Fruit fly (Drosophila melanogaster) whole organism, embryonic: Measurements from ENCODE around the gene CG13385.
A peak's percentile ranks its signal among the peaks of the same experiment; 100 is the strongest.

ENCODE experiments used
- CG10959 ChIP-seq: fragments of 200-800 bp; sonication (Bioruptor generic); IDR thresholded peaks from 2 replicates; pipeline ENCODE4 v1.3.6; 2022; ENCODE audit warnings: missing biosample characterization, missing genetic modification characterization
- CG12104 ChIP-seq: fragments of 200-800 bp; sonication (Bioruptor generic); optimal IDR thresholded peaks from 3 replicates; lab custom pipeline; 2016; ENCODE audit warnings: missing biosample characterization, missing genetic modification characterization
- CG14710 ChIP-seq: fragments of 200-800 bp; sonication (Bioruptor generic); optimal IDR thresholded peaks from 3 replicates; lab custom pipeline; 2019; ENCODE audit warnings: missing biosample characterization, mild to moderate bottlenecking, missing genetic modification characterization, moderate library complexity
- CG17186 ChIP-seq: fragments of 200-800 bp; sonication (Bioruptor generic); optimal IDR thresholded peaks from 3 replicates; lab custom pipeline; 2017; ENCODE audit warnings: missing biosample characterization, missing genetic modification reagents, missing genetic modification characterization
- CG17359 ChIP-seq: fragments of 200-800 bp; sonication (Bioruptor generic); optimal IDR thresholded peaks from 3 replicates; lab custom pipeline; 2018; ENCODE audit warnings: missing biosample characterization, mild to moderate bottlenecking, missing genetic modification characterization, moderate library complexity
- CG18619 ChIP-seq: fragments of 200-800 bp; sonication (Bioruptor generic); optimal IDR thresholded peaks from 3 replicates; lab custom pipeline; 2017; ENCODE audit warnings: missing biosample characterization, mild to moderate bottlenecking, missing genetic modification characterization
- CG2712 ChIP-seq: fragments of 200-800 bp; optimal IDR thresholded peaks from 3 replicates; lab custom pipeline; 2019; ENCODE audit warnings: missing biosample characterization, mild to moderate bottlenecking, missing genetic modification characterization, moderate library complexity
- CG34224 ChIP-seq: fragments of 200-800 bp; sonication (Bioruptor generic); IDR thresholded peaks from 3 replicates; pipeline ENCODE4 v1.3.6; 2022; ENCODE audit warnings: missing biosample characterization, missing genetic modification characterization; ENCODE audit not compliant: partially characterized antibody
- CG3995 ChIP-seq: fragments of 200-800 bp; sonication (Bioruptor generic); optimal IDR thresholded peaks from 3 replicates; lab custom pipeline; 2016; ENCODE audit warnings: missing biosample characterization, missing genetic modification characterization
- CG4617 ChIP-seq: fragments of 200-800 bp; sonication (Bioruptor generic); optimal IDR thresholded peaks from 3 replicates; lab custom pipeline; 2016; ENCODE audit warnings: missing biosample characterization, missing genetic modification characterization, borderline replicate concordance
- CG4730 ChIP-seq: fragments of 200-800 bp; sonication (Bioruptor generic); IDR thresholded peaks from 2 replicates; pipeline ENCODE4 v1.3.6; 2022; ENCODE audit warnings: missing biosample characterization, missing genetic modification characterization
- CG6175 ChIP-seq: fragments of 200-800 bp; sonication (Bioruptor generic); IDR thresholded peaks from 3 replicates; pipeline ENCODE4 v1.3.6; 2022; ENCODE audit warnings: missing biosample characterization, missing genetic modification characterization
- CG6272 ChIP-seq: fragments of 200-800 bp; sonication (Bioruptor generic); IDR thresholded peaks from 2 replicates; pipeline ENCODE4 v1.3.6; 2022; ENCODE audit warnings: missing biosample characterization, missing genetic modification characterization
- CG6791 ChIP-seq: fragments of 200-800 bp; sonication (Bioruptor generic); IDR thresholded peaks from 3 replicates; pipeline ENCODE4 v1.3.6; 2022; ENCODE audit warnings: missing biosample characterization, missing genetic modification characterization; ENCODE audit not compliant: partially characterized antibody
- CG6813 ChIP-seq: fragments of 200-800 bp; sonication (Bioruptor generic); optimal IDR thresholded peaks from 2 replicates; lab custom pipeline; 2017; ENCODE audit warnings: missing biosample characterization, missing genetic modification characterization, mild to moderate bottlenecking, moderate library complexity, missing genetic modification reagents
- CG7271 ChIP-seq: fragments of 200-800 bp; sonication (Bioruptor generic); optimal IDR thresholded peaks from 2 replicates; lab custom pipeline; 2018; ENCODE audit warnings: missing biosample characterization, mild to moderate bottlenecking, missing genetic modification characterization, moderate library complexity
- CG7839 ChIP-seq: fragments of 200-800 bp; sonication (Bioruptor generic); optimal IDR thresholded peaks from 3 replicates; lab custom pipeline; 2018; ENCODE audit warnings: missing biosample characterization, mild to moderate bottlenecking, missing genetic modification characterization, moderate library complexity
- CG7987 ChIP-seq: fragments of 200-800 bp; sonication (Bioruptor generic); optimal IDR thresholded peaks from 2 replicates; lab custom pipeline; 2018; ENCODE audit warnings: missing biosample characterization, mild to moderate bottlenecking, missing genetic modification characterization, moderate library complexity
- CG8388 ChIP-seq: fragments of 200-800 bp; sonication (Bioruptor generic); optimal IDR thresholded peaks from 2 replicates; lab custom pipeline; 2019; ENCODE audit warnings: missing biosample characterization, mild to moderate bottlenecking, missing genetic modification characterization, moderate library complexity
- CG9215 ChIP-seq: fragments of 200-800 bp; sonication (Bioruptor generic); IDR thresholded peaks from 2 replicates; pipeline ENCODE4 v1.3.6; 2022; ENCODE audit warnings: missing biosample characterization, missing genetic modification characterization
- CG9609 ChIP-seq: fragments of 200-800 bp; sonication (Bioruptor generic); optimal IDR thresholded peaks from 3 replicates; lab custom pipeline; 2016; ENCODE audit warnings: missing biosample characterization, missing genetic modification characterization
- CG9876 ChIP-seq: fragments of 200-800 bp; sonication (Bioruptor generic); optimal IDR thresholded peaks from 2 replicates; lab custom pipeline; 2016; ENCODE audit warnings: missing biosample characterization, missing genetic modification characterization
- CoRest ChIP-seq: fragments of 200-800 bp; sonication (Bioruptor generic); optimal IDR thresholded peaks from 3 replicates; lab custom pipeline; 2018; ENCODE audit warnings: missing biosample characterization, mild to moderate bottlenecking, missing genetic modification characterization, moderate library complexity
- Deaf1 ChIP-seq: fragments of 200-800 bp; optimal IDR thresholded peaks from 3 replicates; lab custom pipeline; 2019; ENCODE audit warnings: missing biosample characterization, mild to moderate bottlenecking, missing genetic modification characterization, moderate library complexity
- Doc2 ChIP-seq: fragments of 200-800 bp; sonication (Bioruptor generic); IDR thresholded peaks from 2 replicates; pipeline ENCODE4 v1.3.6; 2022; ENCODE audit warnings: missing biosample characterization, missing genetic modification characterization
- GATAe ChIP-seq: fragments of 200-800 bp; sonication (Bioruptor generic); conservative IDR thresholded peaks from 2 replicates; pipeline ENCODE4 v1.3.6; 2022; ENCODE audit warnings: missing biosample characterization, missing genetic modification characterization
- Hmr ChIP-seq: fragments of 200-800 bp; sonication (Bioruptor generic); optimal IDR thresholded peaks from 3 replicates; lab custom pipeline; 2017; ENCODE audit warnings: mild to moderate bottlenecking, missing biosample characterization, missing genetic modification reagents, missing genetic modification characterization
- Hmx ChIP-seq: fragments of 200-800 bp; sonication (Bioruptor generic); optimal IDR thresholded peaks from 2 replicates; lab custom pipeline; 2016; ENCODE audit warnings: missing biosample characterization, missing genetic modification characterization
- Myb ChIP-seq: fragments of 200-800 bp; sonication (Bioruptor generic); optimal IDR thresholded peaks from 2 replicates; lab custom pipeline; 2016; ENCODE audit warnings: missing biosample characterization, missing genetic modification characterization
- Opbp ChIP-seq: fragments of 200-800 bp; sonication (Bioruptor generic); IDR thresholded peaks from 3 replicates; pipeline ENCODE4 v1.3.6; 2022; ENCODE audit warnings: missing biosample characterization, missing genetic modification characterization; ENCODE audit not compliant: partially characterized antibody
- Poxn ChIP-seq: fragments of 200-800 bp; sonication (Bioruptor generic); IDR thresholded peaks from 2 replicates; pipeline ENCODE4 v1.3.6; 2022; ENCODE audit warnings: missing biosample characterization, missing genetic modification characterization
- Sry-β ChIP-seq: fragments of 200-800 bp; sonication (Bioruptor generic); optimal IDR thresholded peaks from 2 replicates; lab custom pipeline; 2018; ENCODE audit warnings: missing biosample characterization, mild to moderate bottlenecking, missing genetic modification characterization, moderate library complexity
- Stat92E ChIP-seq, 3 experiments: fragments of >200 bp in 2 of 3; fragments of 200-800 bp in 1 of 3; sonication (Bioruptor generic) in 1 of 3; optimal IDR thresholded peaks; 2 replicates each; lab custom pipeline; 2017 to 2019; ENCODE audit warnings: missing biosample characterization in 3 of 3, missing genetic modification characterization in 3 of 3, mild to moderate bottlenecking in 1 of 3, moderate library complexity in 1 of 3
- Tbp ChIP-seq: fragments of >200 bp; optimal IDR thresholded peaks from 2 replicates; lab custom pipeline; 2018; ENCODE audit warnings: missing biosample characterization, missing genetic modification characterization
- amos ChIP-seq: fragments of 200-800 bp; sonication (Bioruptor generic); IDR thresholded peaks from 2 replicates; pipeline ENCODE4 v1.3.6; 2022; ENCODE audit warnings: missing biosample characterization, missing genetic modification characterization; ENCODE audit not compliant: partially characterized antibody
- az2 ChIP-seq: fragments of 200-800 bp; sonication (Bioruptor generic); optimal IDR thresholded peaks from 3 replicates; lab custom pipeline; 2016; ENCODE audit warnings: missing biosample characterization, missing genetic modification characterization
- btn ChIP-seq: fragments of 200-800 bp; sonication (Bioruptor generic); optimal IDR thresholded peaks from 2 replicates; lab custom pipeline; 2016; ENCODE audit warnings: missing biosample characterization, missing genetic modification characterization
- cwo ChIP-seq: fragments of 200-800 bp; sonication (Bioruptor generic); optimal IDR thresholded peaks from 3 replicates; lab custom pipeline; 2017; ENCODE audit warnings: missing biosample characterization, missing genetic modification characterization, mild to moderate bottlenecking, moderate library complexity, missing genetic modification reagents
- dpn ChIP-seq, 2 experiments: fragments of 200-800 bp; sonication (Bioruptor generic); optimal IDR thresholded peaks; 3 replicates each; lab custom pipeline; 2016; ENCODE audit warnings: missing biosample characterization in 2 of 2, missing genetic modification characterization in 2 of 2
- p53 ChIP-seq: fragments of 200-800 bp; sonication (Bioruptor generic); optimal IDR thresholded peaks from 2 replicates; lab custom pipeline; 2016; ENCODE audit warnings: missing biosample characterization, missing genetic modification characterization
- phol ChIP-seq: fragments of 200-800 bp; sonication (Bioruptor generic); optimal IDR thresholded peaks from 3 replicates; lab custom pipeline; 2018; ENCODE audit warnings: missing biosample characterization, mild to moderate bottlenecking, missing genetic modification characterization, moderate library complexity
- prd ChIP-seq, 3 experiments: fragments of >200 bp in 2 of 3; fragments of 200-800 bp in 1 of 3; sonication (Bioruptor generic) in 1 of 3; optimal IDR thresholded peaks in 2 of 3; IDR thresholded peaks in 1 of 3; 2 replicates in 2 of 3; 3 replicates in 1 of 3; pipeline versions ENCODE4 v1.3.6 to Lab custom; 2017 to 2022; ENCODE audit warnings: missing biosample characterization in 1 of 3, missing genetic modification characterization in 1 of 3
- repo ChIP-seq: fragments of 200-800 bp; sonication (Bioruptor generic); optimal IDR thresholded peaks from 2 replicates; lab custom pipeline; 2016; ENCODE audit warnings: missing biosample characterization, missing genetic modification characterization
- rib ChIP-seq: fragments of 200-800 bp; sonication (Bioruptor generic); IDR thresholded peaks from 2 replicates; pipeline ENCODE4 v1.3.6; 2022; ENCODE audit warnings: missing biosample characterization, missing genetic modification characterization
- sc ChIP-seq, 3 experiments: fragments of >200 bp in 2 of 3; fragments of 200-800 bp in 1 of 3; sonication (Bioruptor generic) in 1 of 3; optimal IDR thresholded peaks; 2 replicates in 2 of 3; 3 replicates in 1 of 3; lab custom pipeline; 2017; ENCODE audit warnings: mild to moderate bottlenecking in 1 of 3, missing biosample characterization in 1 of 3, missing genetic modification characterization in 1 of 3, missing genetic modification reagents in 1 of 3
- slp2 ChIP-seq: fragments of 200-800 bp; sonication (Bioruptor generic); optimal IDR thresholded peaks from 2 replicates; lab custom pipeline; 2016; ENCODE audit warnings: missing biosample characterization, missing genetic modification characterization
- sob ChIP-seq: fragments of 200-800 bp; sonication (Bioruptor generic); IDR thresholded peaks from 2 replicates; pipeline ENCODE4 v1.3.6; 2022; ENCODE audit warnings: missing biosample characterization, missing genetic modification characterization
- sr ChIP-seq: fragments of 200-800 bp; sonication (Bioruptor generic); IDR thresholded peaks from 3 replicates; pipeline ENCODE4 v1.3.6; 2022; ENCODE audit warnings: missing biosample characterization, missing genetic modification characterization
- tio ChIP-seq: fragments of 200-800 bp; sonication (Bioruptor generic); optimal IDR thresholded peaks from 2 replicates; lab custom pipeline; 2017; ENCODE audit warnings: missing biosample characterization, missing genetic modification characterization, inconsistent platforms

CG13385 gene

DNA sequence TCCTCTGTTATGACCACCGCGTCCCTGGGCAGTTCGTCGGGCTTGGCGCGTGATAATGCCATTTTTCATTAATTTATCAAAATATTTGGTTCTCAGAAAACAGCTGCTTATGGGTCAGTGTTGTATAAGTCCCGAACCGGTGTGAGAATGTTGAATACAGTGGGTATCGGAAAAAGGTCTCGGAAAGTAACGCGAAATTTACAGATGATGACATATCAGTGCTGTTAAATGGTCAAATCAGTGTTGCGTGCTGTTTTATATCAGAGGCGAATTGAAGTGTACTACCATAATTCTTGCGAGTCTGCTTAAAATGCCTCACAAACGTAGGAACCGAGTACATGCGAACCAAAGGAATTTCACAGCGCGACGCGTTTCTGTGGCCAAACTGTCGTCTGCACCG is 13.8 kb upstream of the CG13385 start, which contains the start of the genes CG13392 and Rcd4 (continued):
- peak; percentile 77 for TF ChIP-seq Myb (GFP tag; lab: Kevin White, UChicago)
- TF ChIP-seq CG4617 (GFP tag; lab: Kevin White, UChicago): peak; percentile 84
- peak; percentile 36 for TF ChIP-seq CG7839 (tag; lab: Kevin White, UChicago)
- 0 out of 2 replicates have a peak, but pooled peaks have one; percentile 28 for TF ChIP-seq CG4730 (GFP tag; lab: Robert Waterston, UW)
- peak; percentile 46 for TF ChIP-seq CG2712 (tag; lab: Kevin White, UChicago)
- peak; percentile 60 for TF ChIP-seq CG17186 (GFP tag; lab: Kevin White, UChicago)
- peak; percentile 70 to 82 for TF ChIP-seq dpn (GFP tag; optimal IDR thresholded peaks at IDR 0.05; lab: Kevin White, UChicago)
- peak; percentile 67 for TF ChIP-seq amos (GFP tag; lab: Robert Waterston, UW)
- TF ChIP-seq CG14710: peak; percentile 66
- no peak for TF ChIP-seq cwo
- peak; percentile 77; the same call in 2 of the 3 replicates for TF ChIP-seq Opbp (GFP tag; lab: Robert Waterston, UW)
- peak; percentile 78 for TF ChIP-seq Hmr (GFP tag; lab: Kevin White, UChicago)
- no peak for TF ChIP-seq Doc2 (GFP tag; lab: Robert Waterston, UW)
- peak; percentile 7 for TF ChIP-seq phol
- no peak for TF ChIP-seq CG6272 (GFP tag; lab: Robert Waterston, UW)
- TF ChIP-seq repo (GFP tag; lab: Kevin White, UChicago): peak; percentile 62
- TF ChIP-seq rib (GFP tag; lab: Robert Waterston, UW): peak; percentile 76
- TF ChIP-seq GATAe: no peak
- TF ChIP-seq CoRest (tag; lab: Kevin White, UChicago): peak; percentile 55
- no peak for TF ChIP-seq Hmx
- peak; percentile 70 for TF ChIP-seq CG7271 (tag; lab: Kevin White, UChicago)
- no peak for TF ChIP-seq prd (optimal IDR thresholded peaks at IDR 0.05; lab: Kevin White, UChicago)
- TF ChIP-seq prd (GFP tag; IDR thresholded peaks at IDR 0.05; lab: Robert Waterston, UW): peak; percentile 53; the same call in 2 of the 3 replicates
- no peak for TF ChIP-seq Poxn (GFP tag; lab: Robert Waterston, UW)
- TF ChIP-seq CG18619: peak; percentile 36
- TF ChIP-seq CG8388: peak; percentile 63
- peak; percentile 56 for TF ChIP-seq CG17359
- peak; percentile 30 for TF ChIP-seq slp2 (GFP tag; lab: Kevin White, UChicago)
- peak; percentile 81 for TF ChIP-seq CG34224 (GFP tag; lab: Robert Waterston, UW)
- peak; percentile 53 for TF ChIP-seq az2
- TF ChIP-seq Stat92E (GFP tag; optimal IDR thresholded peaks at IDR 0.05; lab: Kevin White, UChicago): peak in 1 of 3 experiments; percentile 61
- TF ChIP-seq CG10959 (GFP tag; lab: Robert Waterston, UW): no peak; the same call in 1 of the 2 replicates
- peak; percentile 44; the same call in 1 of the 2 replicates for TF ChIP-seq CG9215 (GFP tag; lab: Robert Waterston, UW)
- TF ChIP-seq Deaf1: peak; percentile 26
- TF ChIP-seq tio (GFP tag; lab: Kevin White, UChicago): no peak
- TF ChIP-seq CG3995 (GFP tag; lab: Kevin White, UChicago): peak; percentile 66
- no peak for TF ChIP-seq CG6175 (GFP tag; lab: Robert Waterston, UW)
- TF ChIP-seq CG9876 (GFP tag; lab: Kevin White, UChicago): peak; percentile 45
- TF ChIP-seq sr: no peak
- TF ChIP-seq Tbp (GFP tag; lab: Kevin White, UChicago): no peak
- TF ChIP-seq CG9609 (GFP tag; lab: Kevin White, UChicago): peak; percentile 74
- TF ChIP-seq sob: peak; percentile 91
- TF ChIP-seq CG12104 (GFP tag; lab: Kevin White, UChicago): no peak
- TF ChIP-seq sc (optimal IDR thresholded peaks at IDR 0.05; lab: Kevin White, UChicago): no peak
- TF ChIP-seq sc (GFP tag; optimal IDR thresholded peaks at IDR 0.05; lab: Kevin White, UChicago): no peak
- TF ChIP-seq Sry-β (GFP tag; lab: Kevin White, UChicago): peak; percentile 42
- peak; percentile 45 for TF ChIP-seq CG6813 (GFP tag; lab: Kevin White, UChicago)
- TF ChIP-seq btn (GFP tag; lab: Kevin White, UChicago): peak; percentile 30
- TF ChIP-seq CG7987: peak; percentile 71
- TF ChIP-seq CG6791 (GFP tag; lab: Robert Waterston, UW): peak; percentile 73
- TF ChIP-seq p53 (GFP tag; lab: Kevin White, UChicago): peak; percentile 26
